Worm (Caenorhabditis elegans) whole organism, late embryonic: Measurements from ENCODE around the gene K07B1.4.

ENCODE experiments used
- C08G9.2 ChIP-seq: sonication (generic microtip); optimal IDR thresholded peaks from 2 replicates; lab custom pipeline; 2016; ENCODE audit warnings: mild to moderate bottlenecking, missing genetic modification characterization, moderate library complexity, missing compliant biosample characterization
- K09A11.1 ChIP-seq: sonication (generic microtip); optimal IDR thresholded peaks from 2 replicates; lab custom pipeline; 2017; ENCODE audit warnings: antibody characterized with exemption, mild to moderate bottlenecking, missing genetic modification characterization, missing compliant biosample characterization; ENCODE audit not compliant: insufficient read depth
- Y22D7AL.16 ChIP-seq: sonication (generic microtip); optimal IDR thresholded peaks from 2 replicates; lab custom pipeline; 2016; ENCODE audit warnings: missing genetic modification characterization, missing compliant biosample characterization
- ceh-14 ChIP-seq: sonication (generic microtip); optimal IDR thresholded peaks from 2 replicates; lab custom pipeline; 2016; ENCODE audit warnings: missing genotype, missing genetic modification characterization, missing compliant biosample characterization
- ceh-19 ChIP-seq: fragments of 200-800 bp; sonication (Bioruptor generic); optimal IDR thresholded peaks from 2 replicates; lab custom pipeline; 2018; ENCODE audit warnings: mild to moderate bottlenecking, missing genetic modification characterization, missing compliant biosample characterization
- ceh-2 ChIP-seq: sonication (generic microtip); optimal IDR thresholded peaks from 2 replicates; lab custom pipeline; 2016; ENCODE audit warnings: missing genotype, missing genetic modification characterization, missing compliant biosample characterization
- ceh-31 ChIP-seq: sonication (generic microtip); optimal IDR thresholded peaks from 2 replicates; lab custom pipeline; 2016; ENCODE audit warnings: missing genetic modification characterization, missing compliant biosample characterization
- ceh-34 ChIP-seq: sonication (generic microtip); optimal IDR thresholded peaks from 2 replicates; lab custom pipeline; 2016; ENCODE audit warnings: mild to moderate bottlenecking, missing genetic modification characterization, missing compliant biosample characterization
- ceh-6 ChIP-seq: fragments of 200-800 bp; sonication (Bioruptor generic); optimal IDR thresholded peaks from 2 replicates; lab custom pipeline; 2018; ENCODE audit warnings: mild to moderate bottlenecking, missing genetic modification characterization, missing compliant biosample characterization
- dmd-4 ChIP-seq: sonication (generic microtip); optimal IDR thresholded peaks from 2 replicates; lab custom pipeline; 2016; ENCODE audit warnings: borderline replicate concordance, missing genetic modification characterization, missing compliant biosample characterization
- ets-4 ChIP-seq: sonication (generic microtip); optimal IDR thresholded peaks from 2 replicates; lab custom pipeline; 2016; ENCODE audit warnings: missing genetic modification characterization, missing compliant biosample characterization
- eyg-1 ChIP-seq: sonication (generic microtip); optimal IDR thresholded peaks from 2 replicates; lab custom pipeline; 2016; ENCODE audit warnings: missing genotype, missing genetic modification characterization, missing compliant biosample characterization
- fax-1 ChIP-seq: sonication (generic microtip); optimal IDR thresholded peaks from 2 replicates; lab custom pipeline; 2016; ENCODE audit warnings: missing genotype, missing genetic modification characterization, missing compliant biosample characterization
- fkh-10 ChIP-seq: fragments of 150-350 bp; optimal IDR thresholded peaks from 2 replicates; lab custom pipeline; 2014; ENCODE audit warnings: missing biosample characterization, missing genetic modification reagents, missing genetic modification characterization
- fkh-6 ChIP-seq: sonication (generic microtip); optimal IDR thresholded peaks from 2 replicates; lab custom pipeline; 2016; ENCODE audit warnings: missing genetic modification characterization, missing compliant biosample characterization
- lim-6 ChIP-seq: sonication (generic microtip); optimal IDR thresholded peaks from 2 replicates; lab custom pipeline; 2016; ENCODE audit warnings: missing genetic modification characterization, missing compliant biosample characterization
- madf-2 ChIP-seq: sonication (generic microtip); optimal IDR thresholded peaks from 2 replicates; lab custom pipeline; 2017; ENCODE audit warnings: missing genetic modification characterization, missing compliant biosample characterization
- mec-3 ChIP-seq: sonication (generic microtip); optimal IDR thresholded peaks from 2 replicates; lab custom pipeline; 2016; ENCODE audit warnings: borderline replicate concordance, missing genetic modification characterization, missing compliant biosample characterization
- nfya-1 ChIP-seq: sonication (generic microtip); optimal IDR thresholded peaks from 2 replicates; lab custom pipeline; 2017; ENCODE audit warnings: missing genetic modification characterization, mild to moderate bottlenecking, missing compliant biosample characterization, antibody characterized with exemption, moderate library complexity
- nhr-232 ChIP-seq: sonication (generic microtip); optimal IDR thresholded peaks from 2 replicates; lab custom pipeline; 2016; ENCODE audit warnings: missing genetic modification characterization, missing compliant biosample characterization
- npax-4 ChIP-seq: sonication (generic microtip); optimal IDR thresholded peaks from 2 replicates; lab custom pipeline; 2016; ENCODE audit warnings: missing genetic modification characterization, missing compliant biosample characterization
- pag-3 ChIP-seq: sonication (generic microtip); optimal IDR thresholded peaks from 2 replicates; lab custom pipeline; 2016; ENCODE audit warnings: missing compliant biosample characterization, missing genetic modification characterization, borderline replicate concordance
- pat-9 ChIP-seq: fragments of 200-800 bp; sonication (Bioruptor generic); optimal IDR thresholded peaks from 2 replicates; lab custom pipeline; 2018; ENCODE audit warnings: mild to moderate bottlenecking, missing genetic modification characterization, moderate library complexity, missing compliant biosample characterization
- pha-2 ChIP-seq: sonication (generic microtip); optimal IDR thresholded peaks from 2 replicates; lab custom pipeline; 2017; ENCODE audit warnings: mild to moderate bottlenecking, missing genetic modification characterization, missing compliant biosample characterization
- pha-4 ChIP-seq: fragments of 150-350 bp; optimal IDR thresholded peaks from 2 replicates; lab custom pipeline; 2018; ENCODE audit warnings: missing biosample characterization, missing genetic modification reagents, missing genetic modification characterization
- rnt-1 ChIP-seq: sonication (generic microtip); optimal IDR thresholded peaks from 2 replicates; lab custom pipeline; 2016; ENCODE audit warnings: missing genetic modification characterization, missing compliant biosample characterization
- sdc-2 ChIP-seq: sonication (generic microtip); optimal IDR thresholded peaks from 2 replicates; lab custom pipeline; 2016; ENCODE audit warnings: missing genotype, missing genetic modification characterization, missing compliant biosample characterization
- sox-4 ChIP-seq: sonication (generic microtip); optimal IDR thresholded peaks from 2 replicates; lab custom pipeline; 2017; ENCODE audit warnings: mild to moderate bottlenecking, missing genetic modification characterization, inconsistent platforms, missing compliant biosample characterization
- syd-9 ChIP-seq: sonication (generic microtip); optimal IDR thresholded peaks from 2 replicates; lab custom pipeline; 2016; ENCODE audit warnings: mild to moderate bottlenecking, missing genetic modification characterization, moderate library complexity, missing compliant biosample characterization
- tbx-2 ChIP-seq: sonication (generic microtip); optimal IDR thresholded peaks from 2 replicates; lab custom pipeline; 2016; ENCODE audit warnings: missing genetic modification characterization, missing compliant biosample characterization
- tbx-7 ChIP-seq: sonication (generic microtip); optimal IDR thresholded peaks from 2 replicates; lab custom pipeline; 2016; ENCODE audit warnings: missing genotype, missing genetic modification characterization, missing compliant biosample characterization
- ttx-3 ChIP-seq: sonication (generic microtip); optimal IDR thresholded peaks from 2 replicates; lab custom pipeline; 2016; ENCODE audit warnings: missing genetic modification reagents, missing genetic modification characterization, missing compliant biosample characterization
- unc-3 ChIP-seq, 2 experiments: fragments of 200-800 bp in 1 of 2; sonication (Bioruptor generic) in 1 of 2; sonication (generic microtip) in 1 of 2; conservative IDR thresholded peaks in 1 of 2; optimal IDR thresholded peaks in 1 of 2; 2 replicates each; pipeline versions ENCODE4 v1.3.6 to Lab custom; 2016 to 2022; ENCODE audit warnings: missing compliant biosample characterization in 2 of 2, missing genetic modification characterization in 2 of 2, missing genetic modification reagents in 1 of 2
- unc-42 ChIP-seq: sonication (generic microtip); optimal IDR thresholded peaks from 2 replicates; lab custom pipeline; 2016; ENCODE audit warnings: missing genotype, missing genetic modification characterization, missing compliant biosample characterization
- ztf-16 ChIP-seq: sonication (generic microtip); optimal IDR thresholded peaks from 2 replicates; lab custom pipeline; 2017; ENCODE audit warnings: missing genetic modification characterization, missing compliant biosample characterization

The K07B1.4 gene

ce11 chrV:9293359-9293758 is 35.4 kb upstream of the K07B1.4 start:
- TF ChIP-seq lim-6 (tag; lab: Kevin White, UChicago) (peak; percentile 16), ceh-2 (peak; percentile 14), ttx-3 (no peak), unc-3 (GFP tag; conservative IDR thresholded peaks at IDR 0.05; lab: Robert Waterston, UW) (no peak), unc-3 (tag; optimal IDR thresholded peaks at IDR 0.05; lab: Kevin White, UChicago) (no peak), C08G9.2 (tag; lab: Kevin White, UChicago) (peak; percentile 25), pag-3 (tag; lab: Kevin White, UChicago) (no peak), ceh-6 (no peak), K09A11.1 (tag; lab: Kevin White, UChicago) (no peak), madf-2 (tag; lab: Kevin White, UChicago) (no peak), syd-9 (tag; lab: Kevin White, UChicago) (no peak), npax-4 (tag; lab: Kevin White, UChicago) (no peak), tbx-2 (tag; lab: Kevin White, UChicago) (peak; percentile 42), nhr-232 (tag; lab: Kevin White, UChicago) (peak; percentile 10), ceh-31 (tag; lab: Kevin White, UChicago) (peak; percentile 17), ceh-14 (tag; lab: Kevin White, UChicago) (peak; percentile 34), sox-4 (tag; lab: Kevin White, UChicago) (peak; percentile 9), Y22D7AL.16 (tag; lab: Kevin White, UChicago) (no peak), eyg-1 (tag; lab: Kevin White, UChicago) (no peak), unc-42 (peak; percentile 30), dmd-4 (tag; lab: Kevin White, UChicago) (no peak), fkh-6 (tag; lab: Kevin White, UChicago) (peak; percentile 8), sdc-2 (tag; lab: Kevin White, UChicago) (peak; percentile 38), ceh-34 (peak; percentile 23)

- TF ChIP-seq nfya-1, result no peak
- TF ChIP-seq rnt-1 (tag; lab: Kevin White, UChicago), result peak; percentile 60
Observed at ce11 chrV:9295581-9295980, 33.2 kb upstream of the K07B1.4 start.

- no peak for TF ChIP-seq pha-4 (tag; lab: Kevin White, UChicago)
- TF ChIP-seq ztf-16 (tag; lab: Kevin White, UChicago), result no peak
- TF ChIP-seq ceh-19 (GFP tag; lab: Kevin White, UChicago), result no peak
- TF ChIP-seq pat-9 (tag; lab: Kevin White, UChicago), result no peak
- TF ChIP-seq sox-4 (tag; lab: Kevin White, UChicago), result no peak
- TF ChIP-seq tbx-7 (tag; lab: Kevin White, UChicago), result no peak
- no peak for TF ChIP-seq sdc-2 (tag; lab: Kevin White, UChicago)
- no peak for TF ChIP-seq C08G9.2 (tag; lab: Kevin White, UChicago)
- no peak for TF ChIP-seq unc-42
- TF ChIP-seq npax-4 (tag; lab: Kevin White, UChicago), result no peak
- TF ChIP-seq mec-3, result no peak
- no peak for TF ChIP-seq ceh-2
- no peak for TF ChIP-seq ceh-31 (tag; lab: Kevin White, UChicago)
- no peak for TF ChIP-seq tbx-2 (tag; lab: Kevin White, UChicago)
- TF ChIP-seq fkh-10 (GFP tag; lab: Kevin White, UChicago), result no peak
Observed at ce11 chrV:9297332-9297731, 31.4 kb upstream of the K07B1.4 start, which contains the start of gene F44A2.5. TSS of gene F44A2.5 (plus strand) at chrV:9297632.

DNA sequence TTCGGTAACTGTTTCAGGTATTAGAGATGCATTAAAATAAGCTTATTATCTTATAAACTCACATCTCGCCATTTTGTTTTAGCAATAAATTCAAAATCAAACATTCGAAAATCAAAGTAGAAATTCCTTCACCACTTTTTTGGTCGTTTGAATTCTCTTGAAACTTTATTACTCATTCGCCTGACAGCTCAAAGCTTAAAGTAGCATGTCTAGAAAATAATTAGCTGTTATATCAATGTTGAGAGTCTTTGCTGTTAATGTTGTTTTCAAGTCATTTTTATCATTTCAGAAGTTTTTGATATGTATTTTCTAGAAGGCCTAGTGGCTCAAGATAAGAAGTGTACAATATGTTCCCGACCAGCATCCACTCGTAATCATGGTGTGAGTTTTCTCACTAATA is 25.7 kb upstream of the K07B1.4 start, which contains the start of gene nhr-39:
nhr-39 (plus strand) TSS at position 301 of the 400 bp plus-strand sequence.
- no peak for TF ChIP-seq fkh-6 (tag; lab: Kevin White, UChicago)
- TF ChIP-seq pha-2 (tag; lab: Kevin White, UChicago), result no peak
- no peak for TF ChIP-seq fax-1
- TF ChIP-seq ceh-14 (tag; lab: Kevin White, UChicago), result no peak
- TF ChIP-seq ets-4, result no peak
- no peak for TF ChIP-seq syd-9 (tag; lab: Kevin White, UChicago)
- TF ChIP-seq K09A11.1 (tag; lab: Kevin White, UChicago), result no peak
- no peak for TF ChIP-seq lim-6 (tag; lab: Kevin White, UChicago)
